Worm (Caenorhabditis elegans): ENCODE results near the gene C07G2.5.

DNA sequence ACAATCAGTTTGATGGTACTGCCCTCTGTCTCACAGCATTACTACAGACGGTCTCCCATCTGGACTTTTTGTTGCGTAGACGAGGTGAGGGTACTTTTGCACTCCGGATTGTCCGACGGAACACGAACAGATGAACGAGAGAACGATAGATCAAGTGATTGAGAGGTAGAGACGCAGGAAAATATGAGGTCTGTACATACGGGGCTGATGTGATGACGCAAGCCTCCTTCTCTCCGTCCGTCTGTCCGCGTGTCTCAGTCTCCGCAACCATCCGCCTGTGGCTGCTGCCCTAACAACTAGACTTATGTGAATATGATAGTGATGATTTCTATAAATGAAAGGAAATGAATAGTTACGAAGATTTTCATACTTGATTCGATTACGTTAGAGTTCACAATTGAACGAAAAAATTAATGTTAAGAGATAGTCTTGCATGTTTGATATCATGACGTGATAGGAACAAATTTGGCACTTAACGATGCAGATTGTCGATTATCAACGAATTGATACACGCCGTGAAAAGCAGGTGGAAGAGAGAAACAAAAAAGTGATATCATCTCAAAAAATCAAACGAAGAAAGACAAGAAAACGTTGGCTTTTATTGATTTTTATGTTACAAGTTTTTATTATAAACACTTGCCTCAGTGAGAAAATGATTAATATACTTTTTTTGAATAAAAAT, 3.9 kb upstream of the C07G2.5 start:
- TF ChIP-seq unc-62 (GFP tag; optimal IDR thresholded peaks at IDR 0.05) (no peak), F37B4.10 (GFP tag; IDR thresholded peaks at IDR 0.05) (no peak), ceh-58 (GFP tag; IDR thresholded peaks at IDR 0.05) (no peak), D2030.7 (GFP tag; IDR thresholded peaks at IDR 0.05) (no peak), egrh-3 (GFP tag; IDR thresholded peaks at IDR 0.05) (no peak), F23B12.7 (tag; optimal IDR thresholded peaks at IDR 0.05; ENCODE audit: insufficient read depth) (no peak), ztf-3 (GFP tag; optimal IDR thresholded peaks at IDR 0.05) (no peak), F55B11.4 (tag; optimal IDR thresholded peaks at IDR 0.05; ENCODE audit: borderline replicate concordance, insufficient read depth) (no peak)
